Worm (Caenorhabditis elegans): ENCODE data around the gene cey-1.

Gene cey-1

DNA sequence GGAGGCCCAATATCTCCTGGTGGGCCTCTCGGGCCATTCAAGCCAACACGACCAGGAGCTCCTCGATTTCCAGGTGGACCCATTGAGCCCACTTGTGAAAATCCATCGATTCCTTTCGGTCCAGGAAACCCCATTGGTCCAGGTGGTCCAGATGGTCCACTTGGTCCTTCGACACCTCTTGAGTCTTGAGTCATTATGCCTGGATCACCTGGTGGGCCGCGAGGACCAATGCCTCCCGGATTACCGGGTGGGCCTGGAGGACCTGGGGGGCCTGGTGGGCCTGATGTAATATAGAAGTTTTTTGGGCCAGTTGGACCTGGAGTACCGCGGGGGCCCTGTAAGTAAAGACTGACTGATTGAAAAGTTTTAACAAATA, 3.2 kb upstream of the cey-1 start:
- TF ChIP-seq cnd-1 (tag; optimal IDR thresholded peaks at IDR 0.05): no peak
- no peak for TF ChIP-seq elt-3 (tag; optimal IDR thresholded peaks at IDR 0.05)
- TF ChIP-seq sem-2 (GFP tag; optimal IDR thresholded peaks at IDR 0.05): no peak
- TF ChIP-seq mls-2 (tag; optimal IDR thresholded peaks at IDR 0.05): no peak
- TF ChIP-seq nhr-237 (tag; optimal IDR thresholded peaks at IDR 0.05): no peak
- TF ChIP-seq M03D4.4 (tag; optimal IDR thresholded peaks at IDR 0.05): no peak

DNA sequence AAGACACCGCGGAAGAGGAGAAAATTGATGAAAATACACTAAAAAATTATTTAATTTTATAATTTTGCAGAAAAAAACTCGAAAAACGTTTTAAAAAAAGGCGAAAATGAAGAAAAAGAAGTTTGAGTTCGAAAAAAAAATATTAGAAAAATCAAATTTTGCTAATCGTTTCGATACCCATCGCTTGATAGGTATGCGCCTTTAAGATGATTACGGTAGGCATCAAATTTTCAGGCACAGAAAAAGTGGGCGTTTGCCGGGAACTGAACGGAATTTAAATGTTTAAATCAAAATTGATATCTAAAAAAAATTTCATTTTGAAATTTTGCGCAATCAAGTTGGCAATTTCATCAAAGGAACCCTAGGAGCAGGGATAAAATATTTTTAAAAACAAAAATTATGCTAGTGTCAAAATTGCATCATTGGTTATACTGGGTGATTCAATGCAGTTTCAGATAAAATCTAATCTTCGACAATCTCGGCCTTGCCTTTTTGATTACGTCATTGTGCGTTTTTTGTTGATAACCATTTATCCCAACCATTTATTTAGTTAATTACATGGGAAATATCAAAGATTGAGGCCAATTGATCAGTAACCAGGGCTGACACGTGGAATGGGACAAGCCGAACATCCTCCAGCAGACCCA, 2.7 kb upstream of the cey-1 start:
- TF ChIP-seq zip-8 (tag; optimal IDR thresholded peaks at IDR 0.05): peak; percentile 88
- peak; percentile 97 for TF ChIP-seq elt-1 (tag; optimal IDR thresholded peaks at IDR 0.05; ENCODE audit: borderline replicate concordance, insufficient read depth)
- no peak for TF ChIP-seq bed-3 (GFP tag; optimal IDR thresholded peaks at IDR 0.05)
- no peak for TF ChIP-seq flh-1 (GFP tag; optimal IDR thresholded peaks at IDR 0.05)

DNA sequence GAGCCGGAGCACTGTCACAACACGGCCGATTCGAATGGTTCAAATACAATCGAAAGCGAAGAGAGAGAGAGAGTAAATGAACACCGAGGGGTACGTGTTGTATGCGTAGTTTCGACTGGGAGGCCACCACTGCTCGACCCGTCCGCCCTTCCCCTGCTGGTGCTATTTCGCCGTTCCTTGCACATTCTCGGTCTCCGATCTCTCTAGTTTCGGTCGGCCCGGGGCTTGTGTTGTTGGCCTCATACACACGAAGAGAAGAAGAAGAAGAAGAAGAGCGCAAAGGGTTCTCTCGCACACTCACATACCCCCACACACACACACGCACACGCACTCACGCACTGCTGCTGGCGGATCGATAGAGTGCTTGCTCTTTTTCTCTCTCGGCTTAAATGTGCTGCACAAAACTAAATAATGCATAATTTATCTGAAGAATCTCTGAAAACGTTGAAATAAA, 1.9 kb upstream of the cey-1 start:
- TF ChIP-seq drap-1 (GFP tag; optimal IDR thresholded peaks at IDR 0.05): peak; percentile 67
- peak; percentile 25 for TF ChIP-seq lsy-2 (tag; optimal IDR thresholded peaks at IDR 0.05)
- peak; percentile 37 for TF ChIP-seq nhr-2 (tag; optimal IDR thresholded peaks at IDR 0.05)
- peak; percentile 84 for TF ChIP-seq ceh-39 (tag; optimal IDR thresholded peaks at IDR 0.05)
- peak; percentile 30 for TF ChIP-seq pha-4 (tag; optimal IDR thresholded peaks at IDR 0.05)
- peak; percentile 28 for TF ChIP-seq mep-1 (tag; optimal IDR thresholded peaks at IDR 0.05)
- TF ChIP-seq ham-2 (GFP tag; optimal IDR thresholded peaks at IDR 0.05): peak; percentile 81
- TF ChIP-seq nhr-28 (tag; optimal IDR thresholded peaks at IDR 0.05): no peak
- TF ChIP-seq ztf-11 (tag; optimal IDR thresholded peaks at IDR 0.05): peak; percentile 42
- TF ChIP-seq lin-13 (tag; optimal IDR thresholded peaks at IDR 0.05): peak; percentile 45
- TF ChIP-seq M03D4.4 (tag; optimal IDR thresholded peaks at IDR 0.05): peak; percentile 56
- peak; percentile 80 for TF ChIP-seq ces-1 (GFP tag; optimal IDR thresholded peaks at IDR 0.05)
- peak; percentile 41 for TF ChIP-seq lin-32 (GFP tag; optimal IDR thresholded peaks at IDR 0.05)
- TF ChIP-seq ceh-43 (GFP tag; optimal IDR thresholded peaks at IDR 0.05): no peak
- TF ChIP-seq zip-8 (tag; optimal IDR thresholded peaks at IDR 0.05): no peak
- TF ChIP-seq unc-120 (tag; optimal IDR thresholded peaks at IDR 0.05; ENCODE audit: poor library complexity, severe bottlenecking): peak; percentile 81
- TF ChIP-seq mls-2 (tag; optimal IDR thresholded peaks at IDR 0.05): peak; percentile 71
- no peak for TF ChIP-seq nhr-12 (tag; optimal IDR thresholded peaks at IDR 0.05)
- TF ChIP-seq ceh-83 (GFP tag; optimal IDR thresholded peaks at IDR 0.05): peak; percentile 9
- peak; percentile 70 for TF ChIP-seq sptf-1 (tag; optimal IDR thresholded peaks at IDR 0.05)
- TF ChIP-seq hlh-1 (tag; optimal IDR thresholded peaks at IDR 0.05): peak; percentile 68
- no peak for TF ChIP-seq nhr-76 (tag; optimal IDR thresholded peaks at IDR 0.05)
- peak; percentile 51 for TF ChIP-seq cnd-1 (tag; optimal IDR thresholded peaks at IDR 0.05)
- TF ChIP-seq nhr-237 (tag; optimal IDR thresholded peaks at IDR 0.05): peak; percentile 3

DNA sequence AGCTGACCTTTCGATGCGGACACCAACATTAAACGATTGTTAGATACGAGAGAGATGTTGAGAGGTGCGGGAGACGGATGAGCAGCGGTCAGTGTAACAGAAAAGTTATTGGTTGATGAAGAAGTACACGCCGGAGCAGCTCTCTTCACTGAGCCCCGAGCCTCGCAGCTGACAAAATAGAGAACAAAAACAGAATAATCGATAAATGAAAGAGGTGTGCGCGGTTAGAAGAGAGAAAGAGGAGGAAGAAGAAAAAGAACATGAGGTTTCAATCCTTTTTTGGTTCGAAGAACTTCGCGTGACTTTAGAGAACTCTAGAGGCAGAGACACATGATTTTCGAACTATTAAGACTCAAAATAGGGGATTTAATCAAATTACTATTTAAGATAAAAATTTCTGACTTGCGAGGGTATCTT, 848 bp upstream of the cey-1 start:
- TF ChIP-seq zip-8 (tag; optimal IDR thresholded peaks at IDR 0.05) (no peak), tbx-8 (GFP tag; optimal IDR thresholded peaks at IDR 0.05) (no peak), mls-2 (tag; optimal IDR thresholded peaks at IDR 0.05) (no peak), flh-1 (GFP tag; optimal IDR thresholded peaks at IDR 0.05) (no peak), blmp-1 (tag; optimal IDR thresholded peaks at IDR 0.05) (no peak), unc-120 (tag; optimal IDR thresholded peaks at IDR 0.05; ENCODE audit: poor library complexity, severe bottlenecking) (peak; percentile 60), ceh-43 (GFP tag; optimal IDR thresholded peaks at IDR 0.05) (no peak), ceh-39 (tag; optimal IDR thresholded peaks at IDR 0.05) (no peak), nhr-12 (tag; optimal IDR thresholded peaks at IDR 0.05) (no peak), pha-4 (tag; optimal IDR thresholded peaks at IDR 0.05) (no peak), unc-62 (GFP tag; optimal IDR thresholded peaks at IDR 0.05) (peak; percentile 58), sem-2 (GFP tag; optimal IDR thresholded peaks at IDR 0.05) (no peak), hlh-1 (tag; optimal IDR thresholded peaks at IDR 0.05) (peak; percentile 90), lin-32 (GFP tag; optimal IDR thresholded peaks at IDR 0.05) (no peak), snpc-4 (tag; optimal IDR thresholded peaks at IDR 0.05) (no peak), nhr-237 (tag; optimal IDR thresholded peaks at IDR 0.05) (no peak), nhr-76 (tag; optimal IDR thresholded peaks at IDR 0.05) (no peak), nhr-28 (tag; optimal IDR thresholded peaks at IDR 0.05) (no peak), sptf-1 (tag; optimal IDR thresholded peaks at IDR 0.05) (no peak), drap-1 (GFP tag; optimal IDR thresholded peaks at IDR 0.05) (no peak), nhr-2 (tag; optimal IDR thresholded peaks at IDR 0.05) (no peak), lsy-2 (tag; optimal IDR thresholded peaks at IDR 0.05) (no peak), ham-2 (GFP tag; optimal IDR thresholded peaks at IDR 0.05) (no peak), ceh-83 (GFP tag; optimal IDR thresholded peaks at IDR 0.05) (no peak), mep-1 (tag; optimal IDR thresholded peaks at IDR 0.05) (no peak), elt-1 (tag; optimal IDR thresholded peaks at IDR 0.05; ENCODE audit: borderline replicate concordance, insufficient read depth) (no peak), bed-3 (GFP tag; optimal IDR thresholded peaks at IDR 0.05) (no peak), mab-5 (tag; optimal IDR thresholded peaks at IDR 0.05) (no peak), ces-1 (GFP tag; optimal IDR thresholded peaks at IDR 0.05) (no peak), unc-39 (tag; optimal IDR thresholded peaks at IDR 0.05) (no peak), lin-13 (tag; optimal IDR thresholded peaks at IDR 0.05) (no peak), M03D4.4 (tag; optimal IDR thresholded peaks at IDR 0.05) (peak; percentile 42), elt-3 (tag; optimal IDR thresholded peaks at IDR 0.05) (no peak), cnd-1 (tag; optimal IDR thresholded peaks at IDR 0.05) (no peak), ztf-11 (tag; optimal IDR thresholded peaks at IDR 0.05) (no peak)
